Fruit fly (Drosophila melanogaster): ENCODE data around the gene CG14086.

DNA sequence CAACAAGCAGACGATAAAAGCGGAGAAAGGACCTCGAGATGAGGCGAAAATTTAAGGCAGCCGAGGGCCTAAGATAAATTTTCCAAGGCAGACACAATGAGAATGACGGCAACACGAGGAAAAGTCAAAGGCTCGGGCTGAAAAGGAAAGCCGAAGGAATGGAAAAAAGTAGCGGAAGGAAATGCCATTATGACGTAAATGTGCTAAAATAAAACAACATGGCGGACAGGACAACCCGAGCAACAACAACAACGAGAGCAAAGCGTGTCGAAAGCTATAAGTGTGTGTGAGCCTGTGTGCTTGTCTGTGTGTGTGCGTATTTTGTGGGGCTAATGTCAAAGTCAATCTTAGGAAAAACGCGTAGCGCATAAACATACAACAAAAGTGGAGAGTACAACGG lies 46.1 kb upstream of the CG14086 start:
- TF ChIP-seq CG10565 (GFP tag; optimal IDR thresholded peaks at IDR 0.05) (no peak), Optix (GFP tag; IDR thresholded peaks at IDR 0.05) (no peak), H2.0 (GFP tag; IDR thresholded peaks at IDR 0.05) (no peak), CG15601 (tag; optimal IDR thresholded peaks at IDR 0.05) (no peak), Fer2 (tag; optimal IDR thresholded peaks at IDR 0.05) (no peak), pnt (GFP tag; optimal IDR thresholded peaks at IDR 0.05) (no peak), z (GFP tag; IDR thresholded peaks at IDR 0.05) (no peak), ind (GFP tag; optimal IDR thresholded peaks at IDR 0.05) (no peak), lola (GFP tag; optimal IDR thresholded peaks at IDR 0.05) (no peak), fd96Cb (tag; optimal IDR thresholded peaks at IDR 0.05) (no peak), jigr1 (GFP tag; IDR thresholded peaks at IDR 0.05) (no peak), Elba2 (GFP tag; optimal IDR thresholded peaks at IDR 0.05) (no peak), chm (GFP tag; IDR thresholded peaks at IDR 0.05) (no peak)

Measured in whole organism, embryonic.